Fruit fly (Drosophila melanogaster): ENCODE results near the gene CG4836.

CG4836 gene

DNA sequence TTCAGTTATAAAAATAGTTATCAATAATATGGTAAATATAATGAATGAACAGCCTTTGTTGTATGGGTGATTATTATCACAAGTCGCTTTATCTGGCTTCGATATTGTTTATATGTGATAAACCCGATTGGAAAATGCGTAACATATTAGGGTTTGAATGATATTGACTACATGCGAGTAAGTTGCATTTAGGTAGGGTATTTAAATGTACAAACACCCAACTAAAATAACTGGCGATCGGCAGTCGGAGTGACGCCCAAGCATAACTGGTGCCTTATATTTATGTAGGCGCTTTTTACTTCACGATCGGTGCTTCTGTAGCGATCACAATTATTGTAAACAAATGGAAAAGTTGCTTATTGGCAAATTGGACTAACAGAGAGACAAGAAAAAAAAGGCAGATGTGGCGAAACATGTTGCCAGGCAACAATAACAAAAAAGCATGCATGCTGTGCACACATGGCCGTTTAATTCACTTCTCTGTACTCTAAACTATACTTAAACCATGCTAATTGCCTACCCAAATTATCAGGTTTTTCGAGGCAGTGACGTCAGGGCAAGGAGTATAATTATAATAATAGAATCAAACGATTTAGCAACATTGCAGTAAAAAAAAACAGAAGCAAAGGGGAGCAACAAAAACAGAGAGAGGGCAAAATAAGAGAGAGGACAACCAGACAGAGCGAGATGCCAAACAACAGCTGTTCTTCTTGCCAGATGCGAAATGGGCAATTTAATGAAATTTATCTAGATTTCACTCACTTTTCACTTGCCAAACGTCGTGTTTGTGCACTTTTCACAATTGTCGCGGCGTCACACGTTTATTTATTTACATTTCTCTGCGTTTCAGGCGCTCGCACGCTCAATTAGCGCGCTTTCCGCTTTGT, 6.0 kb upstream of the CG4836 start (continued):
- no peak for TF ChIP-seq nom (GFP tag; optimal IDR thresholded peaks at IDR 0.05)
- TF ChIP-seq Xrp1 (GFP tag; IDR thresholded peaks at IDR 0.05) = no peak
- TF ChIP-seq dmrt99B (tag; optimal IDR thresholded peaks at IDR 0.05) = no peak
- no peak for TF ChIP-seq Side (GFP tag; optimal IDR thresholded peaks at IDR 0.05)

- peak; percentile 81 for TF ChIP-seq ewg (GFP tag; optimal IDR thresholded peaks at IDR 0.05)
- peak; percentile 49 for TF ChIP-seq Dp (GFP tag; optimal IDR thresholded peaks at IDR 0.05)
- TF ChIP-seq CG14710 (tag; optimal IDR thresholded peaks at IDR 0.05) = peak; percentile 88
- no peak for TF ChIP-seq gsb-n (tag; optimal IDR thresholded peaks at IDR 0.05)
- no peak for TF ChIP-seq Ssrp (tag; optimal IDR thresholded peaks at IDR 0.05)
- peak; percentile 30 for TF ChIP-seq Dad (GFP tag; optimal IDR thresholded peaks at IDR 0.05)
- TF ChIP-seq vvl (GFP tag; IDR thresholded peaks at IDR 0.05) = peak; percentile 40
- no peak for TF ChIP-seq ap (GFP tag; IDR thresholded peaks at IDR 0.05)
- peak; percentile 70 for TF ChIP-seq Dbx (GFP tag; IDR thresholded peaks at IDR 0.05)
- TF ChIP-seq CG12155 (GFP tag; optimal IDR thresholded peaks at IDR 0.05) = peak; percentile 39
- TF ChIP-seq Atf3 (GFP tag; optimal IDR thresholded peaks at IDR 0.05) = no peak
- no peak for TF ChIP-seq CG16815 (GFP tag; optimal IDR thresholded peaks at IDR 0.05)
- TF ChIP-seq amos (GFP tag; IDR thresholded peaks at IDR 0.05; ENCODE audit: partially characterized antibody) = peak; percentile 72; the same call in 1 of the 2 replicates
- TF ChIP-seq crc (GFP tag; optimal IDR thresholded peaks at IDR 0.05) = no peak
- TF ChIP-seq CG7786 (GFP tag; optimal IDR thresholded peaks at IDR 0.05) = no peak
- peak; percentile 18 for TF ChIP-seq her (GFP tag; optimal IDR thresholded peaks at IDR 0.05)
- peak; percentile 34 for TF ChIP-seq CG30403 (GFP tag; optimal IDR thresholded peaks at IDR 0.05)
- no peak for TF ChIP-seq cg (GFP tag; optimal IDR thresholded peaks at IDR 0.05)
- peak; percentile 57 for TF ChIP-seq hbn (GFP tag; IDR thresholded peaks at IDR 0.05; ENCODE audit: partially characterized antibody)
- peak; percentile 37 for TF ChIP-seq CG18476 (GFP tag; optimal IDR thresholded peaks at IDR 0.05)
- no peak for TF ChIP-seq sr (GFP tag; IDR thresholded peaks at IDR 0.05)
- peak; percentile 14 for TF ChIP-seq CG15696 (tag; optimal IDR thresholded peaks at IDR 0.05)
- TF ChIP-seq Scr (GFP tag; IDR thresholded peaks at IDR 0.05; ENCODE audit: partially characterized antibody) = peak; percentile 82
- no peak for TF ChIP-seq CG10209 (GFP tag; optimal IDR thresholded peaks at IDR 0.05)
- peak; percentile 59 for TF ChIP-seq CG15011 (GFP tag; optimal IDR thresholded peaks at IDR 0.05)
- no peak for TF ChIP-seq Camta (GFP tag; optimal IDR thresholded peaks at IDR 0.05)
- peak; percentile 17 for TF ChIP-seq CG6765 (GFP tag; optimal IDR thresholded peaks at IDR 0.05)
- peak; percentile 47; the same call in 1 of the 2 replicates for TF ChIP-seq MBD-R2 (GFP tag; IDR thresholded peaks at IDR 0.05)
- TF ChIP-seq stc (GFP tag; IDR thresholded peaks at IDR 0.05) = 0 out of 2 replicates have a peak, but pooled peaks have one; percentile 17
- TF ChIP-seq CG13287 (GFP tag; IDR thresholded peaks at IDR 0.05; ENCODE audit: partially characterized antibody) = peak; percentile 73
- TF ChIP-seq Mad (GFP tag; optimal IDR thresholded peaks at IDR 0.05) = no peak
- TF ChIP-seq pan (optimal IDR thresholded peaks at IDR 0.05) = no peak
- no peak for TF ChIP-seq pan (GFP tag; optimal IDR thresholded peaks at IDR 0.05 in 1 of 2, IDR thresholded peaks at IDR 0.05 in 1 of 2)
- peak; percentile 60 for TF ChIP-seq CG1233 (GFP tag; optimal IDR thresholded peaks at IDR 0.05)
- TF ChIP-seq Sry-β (GFP tag; optimal IDR thresholded peaks at IDR 0.05) = peak; percentile 12
- TF ChIP-seq CG11456 (GFP tag; IDR thresholded peaks at IDR 0.05) = peak; percentile 28; the same call in 1 of the 3 replicates
- TF ChIP-seq CG6791 (GFP tag; IDR thresholded peaks at IDR 0.05; ENCODE audit: partially characterized antibody) = peak; percentile 71
- TF ChIP-seq sna (GFP tag; IDR thresholded peaks at IDR 0.05; ENCODE audit: partially characterized antibody) = peak; percentile 67
- no peak for TF ChIP-seq CG3838 (GFP tag; optimal IDR thresholded peaks at IDR 0.05)
- peak; percentile 43 for TF ChIP-seq CG18764 (GFP tag; optimal IDR thresholded peaks at IDR 0.05)
- no peak for TF ChIP-seq CG2678 (tag; optimal IDR thresholded peaks at IDR 0.05)
- TF ChIP-seq ftz-f1 (GFP tag; optimal IDR thresholded peaks at IDR 0.05) = peak; percentile 13
Measured at dm6 chr3R:20008372-20009051, 5.2 kb upstream of the CG4836 start, which contains the start of the genes Hs6st and MED25. Hs6st (minus strand) TSS chr3R:20008512. MED25 (plus strand) TSS chr3R:20008947.
